Worm (Caenorhabditis elegans) whole organism, young adult: ENCODE results near the gene W09G10.9.

ENCODE experiments used
- B0035.1 ChIP-seq: sonication (generic microtip); optimal IDR thresholded peaks from 2 replicates; lab custom pipeline; 2016; ENCODE audit warnings: missing genetic modification characterization, mild to moderate bottlenecking, missing compliant biosample characterization, missing genotype, missing genetic modification reagents
- D2030.7 ChIP-seq: fragments of 200-800 bp; sonication (Bioruptor generic); IDR thresholded peaks from 2 replicates; pipeline ENCODE4 v1.3.6; 2022; ENCODE audit warnings: missing genetic modification reagents, missing genetic modification characterization, missing compliant biosample characterization
- F10E7.11 ChIP-seq: sonication (generic microtip); optimal IDR thresholded peaks from 2 replicates; lab custom pipeline; 2017; ENCODE audit warnings: mild to moderate bottlenecking, missing genetic modification characterization, moderate library complexity, missing compliant biosample characterization
- F22D6.2 ChIP-seq: sonication (generic microtip); optimal IDR thresholded peaks from 2 replicates; lab custom pipeline; 2016; ENCODE audit warnings: mild to moderate bottlenecking, missing genetic modification characterization, missing compliant biosample characterization
- F37B4.10 ChIP-seq: fragments of 200-800 bp; sonication (Bioruptor generic); IDR thresholded peaks from 2 replicates; pipeline ENCODE4 v1.3.6; 2022; ENCODE audit warnings: missing genetic modification characterization, missing compliant biosample characterization
- F49E8.2 ChIP-seq: sonication (generic microtip); optimal IDR thresholded peaks from 3 replicates; lab custom pipeline; 2017; ENCODE audit warnings: missing genetic modification characterization, mild to moderate bottlenecking, missing compliant biosample characterization, antibody characterized with exemption, moderate library complexity; ENCODE audit not compliant: insufficient read depth
- F57A8.1 ChIP-seq: fragments of 200-800 bp; sonication (Bioruptor generic); optimal IDR thresholded peaks from 2 replicates; lab custom pipeline; 2018; ENCODE audit warnings: mild to moderate bottlenecking, missing genetic modification characterization, moderate library complexity, missing compliant biosample characterization
- Y53F4B.3 ChIP-seq: fragments of 200-800 bp; sonication (Bioruptor generic); IDR thresholded peaks from 2 replicates; pipeline ENCODE4 v1.3.6; 2022; ENCODE audit warnings: missing genetic modification reagents, missing genetic modification characterization, missing compliant biosample characterization
- Y53G8AR.9 ChIP-seq: fragments of 200-800 bp; sonication (Bioruptor generic); conservative IDR thresholded peaks from 2 replicates; pipeline ENCODE4 v1.3.6; 2022; ENCODE audit warnings: missing genetic modification reagents, missing genetic modification characterization, missing compliant biosample characterization
- Y79H2A.3 ChIP-seq: fragments of 200-800 bp; sonication (Bioruptor generic); conservative IDR thresholded peaks from 2 replicates; pipeline ENCODE4 v1.3.6; 2022; ENCODE audit warnings: missing genetic modification reagents, missing genetic modification characterization, missing compliant biosample characterization
- ZK185.1 ChIP-seq: sonication (generic microtip); optimal IDR thresholded peaks from 2 replicates; lab custom pipeline; 2016; ENCODE audit warnings: mild to moderate bottlenecking, missing genetic modification characterization, missing compliant biosample characterization; ENCODE audit not compliant: poor library complexity, severe bottlenecking
- akir-1 ChIP-seq: fragments of 200-800 bp; sonication (Bioruptor generic); optimal IDR thresholded peaks from 2 replicates; lab custom pipeline; 2018; ENCODE audit warnings: mild to moderate bottlenecking, missing genetic modification characterization, moderate library complexity, missing compliant biosample characterization
- ama-1 ChIP-seq, 3 experiments: fragments of 150-350 bp in 1 of 3; sonication (generic microtip) in 2 of 3; optimal IDR thresholded peaks; 2 replicates each; lab custom pipeline; 2014 to 2018; ENCODE audit warnings: missing biosample characterization in 2 of 3, missing genetic modification characterization in 2 of 3, missing genetic modification reagents in 2 of 3
- athp-1 ChIP-seq: sonication (generic microtip); optimal IDR thresholded peaks from 2 replicates; lab custom pipeline; 2017; ENCODE audit warnings: mild to moderate bottlenecking, missing genetic modification characterization, missing compliant biosample characterization
- bed-2 ChIP-seq: fragments of 200-800 bp; sonication (Bioruptor generic); IDR thresholded peaks from 2 replicates; pipeline ENCODE4 v1.3.6; 2022; ENCODE audit warnings: missing genetic modification reagents, missing genetic modification characterization, missing compliant biosample characterization
- cebp-1 ChIP-seq, 2 experiments: fragments of 200-800 bp in 1 of 2; sonication (Bioruptor generic) in 1 of 2; sonication (generic microtip) in 1 of 2; IDR thresholded peaks in 1 of 2; optimal IDR thresholded peaks in 1 of 2; 2 replicates each; pipeline versions ENCODE4 v1.3.6 to Lab custom; 2017 to 2022; ENCODE audit warnings: missing compliant biosample characterization in 2 of 2, missing genetic modification characterization in 2 of 2, mild to moderate bottlenecking in 1 of 2, missing genetic modification reagents in 1 of 2, moderate library complexity in 1 of 2
- ceh-100 ChIP-seq: fragments of 200-800 bp; sonication (Bioruptor generic); IDR thresholded peaks from 2 replicates; pipeline ENCODE4 v1.3.6; 2022; ENCODE audit warnings: missing genetic modification reagents, missing genetic modification characterization, missing compliant biosample characterization
- ceh-79 ChIP-seq: sonication (generic microtip); optimal IDR thresholded peaks from 2 replicates; lab custom pipeline; 2017; ENCODE audit warnings: mild to moderate bottlenecking, missing genetic modification characterization, missing compliant biosample characterization
- die-1 ChIP-seq: sonication (generic microtip); optimal IDR thresholded peaks from 2 replicates; lab custom pipeline; 2016; ENCODE audit warnings: missing genotype, mild to moderate bottlenecking, missing genetic modification characterization, missing compliant biosample characterization
- dox-1 ChIP-seq: fragments of 200-800 bp; sonication (Bioruptor generic); IDR thresholded peaks from 2 replicates; pipeline ENCODE4 v1.3.6; 2022; ENCODE audit warnings: missing genetic modification reagents, missing genetic modification characterization, missing compliant biosample characterization
- dpl-1 ChIP-seq: fragments of 150-350 bp; optimal IDR thresholded peaks from 2 replicates; lab custom pipeline; 2014; ENCODE audit warnings: missing biosample characterization, missing genetic modification reagents, missing genetic modification characterization
- egrh-3 ChIP-seq: fragments of 200-800 bp; sonication (Bioruptor generic); IDR thresholded peaks from 2 replicates; pipeline ENCODE4 v1.3.6; 2022; ENCODE audit warnings: missing genetic modification reagents, missing genetic modification characterization, missing compliant biosample characterization
- fkh-3 ChIP-seq: sonication (generic microtip); optimal IDR thresholded peaks from 2 replicates; lab custom pipeline; 2016; ENCODE audit warnings: mild to moderate bottlenecking, missing genetic modification characterization, missing compliant biosample characterization
- gei-17 ChIP-seq: fragments of 200-800 bp; sonication (Bioruptor generic); optimal IDR thresholded peaks from 2 replicates; lab custom pipeline; 2018; ENCODE audit warnings: mild to moderate bottlenecking, missing genetic modification characterization, missing compliant biosample characterization
- hlh-12 ChIP-seq: sonication (generic microtip); optimal IDR thresholded peaks from 2 replicates; lab custom pipeline; 2016; ENCODE audit warnings: missing genetic modification characterization, missing compliant biosample characterization
- hlh-26 ChIP-seq: fragments of 200-800 bp; sonication (Bioruptor generic); conservative IDR thresholded peaks from 2 replicates; pipeline ENCODE4 v1.3.6; 2022; ENCODE audit warnings: missing genetic modification reagents, missing genetic modification characterization, missing compliant biosample characterization
- hmg-1.2 ChIP-seq: fragments of 200-800 bp; sonication (Bioruptor generic); IDR thresholded peaks from 2 replicates; pipeline ENCODE4 v1.3.6; 2022; ENCODE audit warnings: missing genetic modification reagents, missing genetic modification characterization, missing compliant biosample characterization
- hsf-1 ChIP-seq: fragments of 200-800 bp; sonication (Bioruptor generic); IDR thresholded peaks from 2 replicates; pipeline ENCODE4 v1.3.6; 2022; ENCODE audit warnings: missing genetic modification reagents, missing genetic modification characterization, missing compliant biosample characterization
- madf-3 ChIP-seq: fragments of 200-800 bp; sonication (Bioruptor generic); IDR thresholded peaks from 2 replicates; pipeline ENCODE4 v1.3.6; 2022; ENCODE audit warnings: missing genetic modification reagents, missing genetic modification characterization, missing compliant biosample characterization
- madf-6 ChIP-seq: fragments of 200-800 bp; sonication (Bioruptor generic); IDR thresholded peaks from 2 replicates; pipeline ENCODE4 v1.3.6; 2022; ENCODE audit warnings: missing genetic modification reagents, missing genetic modification characterization, missing compliant biosample characterization
- madf-8 ChIP-seq: fragments of 200-800 bp; sonication (Bioruptor generic); conservative IDR thresholded peaks from 2 replicates; pipeline ENCODE4 v1.3.6; 2022; ENCODE audit warnings: missing genetic modification reagents, missing genetic modification characterization, missing compliant biosample characterization
- mes-4 ChIP-seq: sonication (generic microtip); optimal IDR thresholded peaks from 2 replicates; lab custom pipeline; 2016; ENCODE audit warnings: missing genotype, missing genetic modification characterization, missing compliant biosample characterization
- mxl-1 ChIP-seq: sonication (generic microtip); optimal IDR thresholded peaks from 2 replicates; lab custom pipeline; 2016; ENCODE audit warnings: missing genetic modification characterization, missing compliant biosample characterization
- nfyb-1 ChIP-seq: fragments of 200-800 bp; sonication (Bioruptor generic); IDR thresholded peaks from 2 replicates; pipeline ENCODE4 v1.3.6; 2022; ENCODE audit warnings: missing genetic modification reagents, missing genetic modification characterization, missing compliant biosample characterization
- nhr-120 ChIP-seq: fragments of 200-800 bp; sonication (Bioruptor generic); IDR thresholded peaks from 2 replicates; pipeline ENCODE4 v1.3.6; 2022; ENCODE audit warnings: missing genetic modification characterization, missing compliant biosample characterization
- nhr-27 ChIP-seq: fragments of 200-800 bp; sonication (Bioruptor generic); optimal IDR thresholded peaks from 2 replicates; lab custom pipeline; 2018; ENCODE audit warnings: mild to moderate bottlenecking, missing genetic modification characterization, moderate library complexity, missing compliant biosample characterization
- nhr-80 ChIP-seq: sonication (generic microtip); optimal IDR thresholded peaks from 2 replicates; lab custom pipeline; 2016; ENCODE audit warnings: missing genetic modification characterization, missing compliant biosample characterization
- pbrm-1 ChIP-seq: fragments of 200-800 bp; sonication (Bioruptor generic); IDR thresholded peaks from 2 replicates; pipeline ENCODE4 v1.3.6; 2022; ENCODE audit warnings: missing genetic modification reagents, missing genetic modification characterization, missing compliant biosample characterization
- pha-4 ChIP-seq: fragments of 150-350 bp; sonication (generic microtip); optimal IDR thresholded peaks from 2 replicates; lab custom pipeline; 2014; ENCODE audit warnings: missing biosample characterization, missing genetic modification reagents, missing genetic modification characterization
- rpc-1 ChIP-seq, 2 experiments: fragments of 150-350 bp in 1 of 2; sonication (generic microtip) in 1 of 2; optimal IDR thresholded peaks; 2 replicates each; lab custom pipeline; 2014 to 2018; ENCODE audit warnings: missing biosample characterization in 1 of 2, missing genetic modification characterization in 1 of 2, missing genetic modification reagents in 1 of 2, missing genotype in 1 of 2
- sea-2 ChIP-seq: fragments of 200-800 bp; sonication (Bioruptor generic); IDR thresholded peaks from 2 replicates; pipeline ENCODE4 v1.3.6; 2022; ENCODE audit warnings: missing genetic modification characterization, missing compliant biosample characterization
- snpc-4 ChIP-seq, 5 experiments: fragments of 150-350 bp in 1 of 5; sonication (generic microtip) in 4 of 5; optimal IDR thresholded peaks; 2 replicates each; lab custom pipeline; 2014 to 2018; ENCODE audit warnings: missing genetic modification characterization in 5 of 5, missing biosample characterization in 3 of 5, antibody characterized with exemption in 2 of 5, mild to moderate bottlenecking in 2 of 5, missing compliant biosample characterization in 2 of 5, missing genotype in 2 of 5, moderate library complexity in 2 of 5, missing genetic modification reagents in 1 of 5
- sptf-2 ChIP-seq: fragments of 200-800 bp; sonication (Bioruptor generic); optimal IDR thresholded peaks from 2 replicates; lab custom pipeline; 2018; ENCODE audit warnings: mild to moderate bottlenecking, missing genetic modification characterization, missing compliant biosample characterization
- ztf-18 ChIP-seq: sonication (generic microtip); optimal IDR thresholded peaks from 2 replicates; lab custom pipeline; 2016; ENCODE audit warnings: missing genotype, mild to moderate bottlenecking, missing genetic modification characterization, missing compliant biosample characterization
- ztf-22 ChIP-seq: fragments of 200-800 bp; sonication (Bioruptor generic); optimal IDR thresholded peaks from 2 replicates; lab custom pipeline; 2018; ENCODE audit warnings: mild to moderate bottlenecking, missing genetic modification characterization, moderate library complexity, missing compliant biosample characterization

The W09G10.9 gene

DNA sequence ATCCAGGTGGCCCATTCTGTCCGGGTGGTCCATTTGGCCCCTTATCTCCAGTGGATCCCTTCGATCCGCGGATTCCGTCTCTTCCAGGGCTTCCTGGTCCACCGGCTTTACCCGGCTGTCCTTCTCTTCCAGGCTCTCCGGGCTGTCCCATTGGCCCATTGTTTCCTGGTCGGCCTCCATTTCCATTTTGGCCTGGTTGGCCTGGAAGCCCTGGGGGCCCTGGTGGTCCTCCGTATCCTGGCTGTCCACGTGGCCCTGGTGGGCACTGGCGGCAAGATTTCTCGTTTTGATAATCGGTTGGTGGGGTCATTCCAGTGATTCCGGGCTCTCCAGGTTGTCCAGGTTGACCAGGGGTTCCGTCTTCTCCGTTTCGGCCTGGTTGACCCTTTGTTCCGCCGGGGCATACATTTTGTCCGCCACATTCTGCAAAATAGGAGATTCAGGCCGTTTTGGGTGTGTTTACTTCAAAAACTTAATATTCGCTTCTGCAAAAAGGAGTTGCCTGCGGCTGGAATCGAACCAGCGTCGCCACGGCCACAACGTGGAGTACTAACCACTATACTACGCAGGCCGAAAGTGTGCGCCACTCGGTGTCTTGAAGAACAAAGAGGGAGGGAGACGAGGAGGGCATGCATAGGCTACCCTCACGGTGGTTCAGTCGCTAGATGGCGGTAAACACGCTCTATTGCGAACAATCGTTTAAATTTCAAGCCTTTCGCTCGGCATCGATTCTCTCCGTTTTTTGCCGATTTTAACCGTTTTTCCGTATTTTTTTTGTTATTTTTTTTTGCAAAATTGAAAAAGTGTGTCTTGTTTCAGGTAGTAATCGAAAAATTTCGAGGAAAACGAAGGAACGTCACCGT lies at the start of gene W09G10.9 (continued):
- no peak for TF ChIP-seq mxl-1 (tag; lab: Kevin White, UChicago)
- TF ChIP-seq Y53G8AR.9 = no peak
- TF ChIP-seq ceh-79 (tag; lab: Kevin White, UChicago) = no peak
- TF ChIP-seq ama-1 (optimal IDR thresholded peaks at IDR 0.05; lab: Kevin White, UChicago) = no peak
- TF ChIP-seq ama-1 (GFP tag; optimal IDR thresholded peaks at IDR 0.05; lab: Kevin White, UChicago) = peak in 1 of 2 experiments; percentile 44
- peak; percentile 70 for TF ChIP-seq ceh-100 (GFP tag; lab: Robert Waterston, UW)
- TF ChIP-seq F49E8.2 (tag; lab: Kevin White, UChicago) = no peak
- peak; percentile 12 for TF ChIP-seq nhr-80 (tag; lab: Kevin White, UChicago)
- peak; percentile 91 for TF ChIP-seq pbrm-1
- TF ChIP-seq madf-3 (GFP tag; lab: Robert Waterston, UW) = no peak
- TF ChIP-seq rpc-1 (optimal IDR thresholded peaks at IDR 0.05; lab: Kevin White, UChicago) = peak; percentile 68
- peak; percentile 73 for TF ChIP-seq rpc-1 (tag; optimal IDR thresholded peaks at IDR 0.05; lab: Kevin White, UChicago)
- TF ChIP-seq nfyb-1 (GFP tag; lab: Robert Waterston, UW) = peak; percentile 90
- TF ChIP-seq bed-2 (GFP tag; lab: Robert Waterston, UW) = no peak
- TF ChIP-seq akir-1 (GFP tag; lab: Kevin White, UChicago) = no peak
- TF ChIP-seq sptf-2 (GFP tag; lab: Kevin White, UChicago) = no peak
- no peak for TF ChIP-seq nhr-27 (tag; lab: Kevin White, UChicago)
- peak; percentile 52 for TF ChIP-seq egrh-3 (GFP tag; lab: Robert Waterston, UW)
- TF ChIP-seq hsf-1 (GFP tag; lab: Robert Waterston, UW) = no peak
- TF ChIP-seq D2030.7 (GFP tag; lab: Robert Waterston, UW) = peak; percentile 89
- no peak for TF ChIP-seq ztf-22 (GFP tag; lab: Kevin White, UChicago)
- no peak for TF ChIP-seq hlh-12 (tag; lab: Kevin White, UChicago)
- no peak for TF ChIP-seq sea-2
- TF ChIP-seq dox-1 (GFP tag; lab: Robert Waterston, UW) = peak; percentile 91
- no peak; the same call in 1 of the 2 replicates for TF ChIP-seq madf-8 (GFP tag; lab: Robert Waterston, UW)
- no peak for TF ChIP-seq pha-4
- no peak for TF ChIP-seq dpl-1
- TF ChIP-seq Y79H2A.3 = 0 out of 2 replicates have a peak, but pooled peaks have one; percentile 65
- peak; percentile 93 for TF ChIP-seq hmg-1.2 (GFP tag; lab: Robert Waterston, UW)
- TF ChIP-seq F37B4.10 (GFP tag; lab: Robert Waterston, UW) = no peak
- TF ChIP-seq cebp-1 (GFP tag; IDR thresholded peaks at IDR 0.05; lab: Robert Waterston, UW) = no peak
- peak; percentile 65 for TF ChIP-seq cebp-1 (tag; optimal IDR thresholded peaks at IDR 0.05; lab: Kevin White, UChicago)
- TF ChIP-seq ZK185.1 (tag; lab: Kevin White, UChicago) = peak; percentile 71
- peak; percentile 18 for TF ChIP-seq B0035.1
- TF ChIP-seq gei-17 (GFP tag; lab: Kevin White, UChicago) = no peak
- no peak for TF ChIP-seq mes-4
- TF ChIP-seq F22D6.2 (tag; lab: Kevin White, UChicago) = no peak
- TF ChIP-seq fkh-3 (tag; lab: Kevin White, UChicago) = no peak
- TF ChIP-seq snpc-4 (GFP tag; optimal IDR thresholded peaks at IDR 0.05; lab: Kevin White, UChicago) = peak; percentile 1
- TF ChIP-seq snpc-4 (tag; optimal IDR thresholded peaks at IDR 0.05; lab: Kevin White, UChicago) = peak in 2 of 4 experiments; percentile 47 to 52
- TF ChIP-seq madf-6 (GFP tag; lab: Robert Waterston, UW) = peak; percentile 73
- peak; percentile 31 for TF ChIP-seq die-1
- TF ChIP-seq Y53F4B.3 (GFP tag; lab: Robert Waterston, UW) = peak; percentile 44; the same call in 1 of the 2 replicates
- peak; percentile 23 for TF ChIP-seq ztf-18 (tag; lab: Kevin White, UChicago)
- TF ChIP-seq nhr-120 (GFP tag; lab: Robert Waterston, UW) = no peak
- no peak for TF ChIP-seq hlh-26
- TF ChIP-seq F57A8.1 (GFP tag; lab: Kevin White, UChicago) = no peak
- peak; percentile 9 for TF ChIP-seq athp-1 (tag; lab: Kevin White, UChicago)
- no peak for TF ChIP-seq F10E7.11 (tag; lab: Kevin White, UChicago)
